Worm (Caenorhabditis elegans) whole organism, L4 larva: ENCODE measurements around the gene F08G12.11.

Source experiments
- Y75B8A.6 ChIP-seq: fragments of 200-800 bp; sonication (Bioruptor generic); IDR thresholded peaks from 2 replicates; pipeline ENCODE4 v1.3.6; 2022; ENCODE audit warnings: missing genetic modification reagents, missing genetic modification characterization, missing compliant biosample characterization
- ama-1 ChIP-seq: fragments of 150-350 bp; optimal IDR thresholded peaks from 2 replicates; lab custom pipeline; 2014; ENCODE audit warnings: inconsistent platforms, mixed read lengths
- cey-2 ChIP-seq: sonication (generic microtip); optimal IDR thresholded peaks from 3 replicates; lab custom pipeline; 2017; ENCODE audit warnings: missing genetic modification characterization, mild to moderate bottlenecking, missing compliant biosample characterization, antibody characterized with exemption, borderline replicate concordance; ENCODE audit not compliant: insufficient read depth
- fos-1 ChIP-seq: fragments of 150-350 bp; optimal IDR thresholded peaks from 2 replicates; lab custom pipeline; 2014; ENCODE audit warnings: missing biosample characterization, missing genetic modification characterization
- lin-13 ChIP-seq: fragments of 150-350 bp; optimal IDR thresholded peaks from 2 replicates; lab custom pipeline; 2014; ENCODE audit warnings: missing biosample characterization, missing genetic modification reagents, missing genetic modification characterization
- lsy-2 ChIP-seq, 2 experiments: fragments of 150-350 bp in 1 of 2; sonication (generic microtip) in 1 of 2; optimal IDR thresholded peaks; 2 replicates each; lab custom pipeline; 2014 to 2017; ENCODE audit warnings: missing biosample characterization in 2 of 2, missing genetic modification characterization in 2 of 2
- nhr-25 ChIP-seq: sonication (generic microtip); optimal IDR thresholded peaks from 2 replicates; lab custom pipeline; 2017; ENCODE audit warnings: missing genetic modification characterization, mild to moderate bottlenecking, missing compliant biosample characterization, antibody characterized with exemption, moderate library complexity, borderline replicate concordance; ENCODE audit not compliant: insufficient read depth
- nhr-76 ChIP-seq: fragments of 150-350 bp; optimal IDR thresholded peaks from 2 replicates; lab custom pipeline; 2014; ENCODE audit warnings: missing biosample characterization, missing genetic modification characterization
- pqm-1 ChIP-seq: sonication (generic microtip); optimal IDR thresholded peaks from 2 replicates; lab custom pipeline; 2017; ENCODE audit warnings: missing biosample characterization, missing genetic modification characterization
- set-16 ChIP-seq: fragments of 200-800 bp; sonication (Bioruptor generic); IDR thresholded peaks from 2 replicates; pipeline ENCODE4 v1.3.6; 2022; ENCODE audit warnings: missing genetic modification reagents, missing genetic modification characterization, missing compliant biosample characterization
- skn-1 ChIP-seq: fragments of 150-350 bp; optimal IDR thresholded peaks from 2 replicates; lab custom pipeline; 2014; ENCODE audit warnings: missing biosample characterization, missing genetic modification characterization
- ztf-11 ChIP-seq: fragments of 150-350 bp; optimal IDR thresholded peaks from 2 replicates; lab custom pipeline; 2014; ENCODE audit warnings: missing biosample characterization, missing genetic modification characterization

ce11 chrX:11286246-11286645 is 29.1 kb downstream of the F08G12.11 start, which contains the start of gene F38B2.3:
- no peak for TF ChIP-seq lsy-2 (tag; optimal IDR thresholded peaks at IDR 0.05; lab: Kevin White, UChicago)
- no peak for TF ChIP-seq set-16
- no peak for TF ChIP-seq cey-2 (tag; lab: Kevin White, UChicago)
- TF ChIP-seq pqm-1 (tag; lab: Kevin White, UChicago) = no peak
- TF ChIP-seq nhr-76 (tag; lab: Kevin White, UChicago) = no peak
- no peak for TF ChIP-seq fos-1 (tag; lab: Kevin White, UChicago)
- TF ChIP-seq skn-1 (tag; lab: Kevin White, UChicago) = no peak
- no peak for TF ChIP-seq ama-1
- no peak for TF ChIP-seq nhr-25 (tag; lab: Kevin White, UChicago)
- TF ChIP-seq ztf-11 (tag; lab: Kevin White, UChicago) = no peak
- no peak for TF ChIP-seq lin-13 (GFP tag; lab: Kevin White, UChicago)
- no peak for TF ChIP-seq Y75B8A.6
